Fruit fly (Drosophila melanogaster) S2 (cell line): ENCODE results near the gene I-t.

Experiments
- CG8478 ChIP-seq: fragments of >200 bp; optimal IDR thresholded peaks from 2 replicates; lab custom pipeline; 2018
- CTCF ChIP-seq, 2 experiments: fragments of >200 bp; optimal IDR thresholded peaks; 2 replicates each; lab custom pipeline; 2018

dm6 chr3R:11661712-11662111 is 42.1 kb upstream of the I-t start:
- TF ChIP-seq CG8478 (lab: Kevin White, UChicago): no peak
- TF ChIP-seq CTCF (optimal IDR thresholded peaks at IDR 0.05; lab: Kevin White, UChicago): no peak
